Worm (Caenorhabditis elegans) whole organism, L3 larva: Measurements from ENCODE around the gene F49H6.17.

Source experiments
- R02D3.7 ChIP-seq: fragments of 150-350 bp; optimal IDR thresholded peaks from 2 replicates; lab custom pipeline; 2014; ENCODE audit warnings: missing biosample characterization, missing genetic modification characterization
- ZK546.5 ChIP-seq: sonication (generic microtip); optimal IDR thresholded peaks from 2 replicates; lab custom pipeline; 2017; ENCODE audit warnings: missing biosample characterization, missing genetic modification characterization
- aly-2 ChIP-seq: fragments of 150-350 bp; optimal IDR thresholded peaks from 2 replicates; lab custom pipeline; 2014; ENCODE audit warnings: missing biosample characterization, missing genetic modification characterization
- ama-1 ChIP-seq: fragments of 150-350 bp; optimal IDR thresholded peaks from 2 replicates; lab custom pipeline; 2018
- ceh-16 ChIP-seq: sonication (generic microtip); optimal IDR thresholded peaks from 2 replicates; lab custom pipeline; 2017; ENCODE audit warnings: missing biosample characterization, missing genetic modification characterization
- ceh-28 ChIP-seq: fragments of 150-350 bp; optimal IDR thresholded peaks from 2 replicates; lab custom pipeline; 2014; ENCODE audit warnings: missing biosample characterization, missing genetic modification reagents, missing genetic modification characterization
- ceh-82 ChIP-seq: fragments of 150-350 bp; optimal IDR thresholded peaks from 2 replicates; lab custom pipeline; 2014; ENCODE audit warnings: missing biosample characterization, missing genetic modification characterization
- daf-12 ChIP-seq: fragments of 150-350 bp; optimal IDR thresholded peaks from 2 replicates; lab custom pipeline; 2014; ENCODE audit warnings: missing biosample characterization, missing genetic modification reagents, missing genetic modification characterization
- egl-5 ChIP-seq: fragments of 150-350 bp; optimal IDR thresholded peaks from 2 replicates; lab custom pipeline; 2017; ENCODE audit warnings: missing biosample characterization, missing genetic modification reagents, missing genetic modification characterization, inconsistent platforms
- elt-1 ChIP-seq: fragments of 150-350 bp; optimal IDR thresholded peaks from 2 replicates; lab custom pipeline; 2014; ENCODE audit warnings: missing biosample characterization, missing genetic modification characterization
- elt-2 ChIP-seq: sonication (generic microtip); optimal IDR thresholded peaks from 2 replicates; lab custom pipeline; 2016; ENCODE audit warnings: missing genetic modification reagents, mild to moderate bottlenecking, missing genetic modification characterization, missing compliant biosample characterization
- elt-3 ChIP-seq, 3 experiments: fragments of 150-350 bp in 1 of 3; sonication (generic microtip) in 2 of 3; optimal IDR thresholded peaks; 2 replicates in 2 of 3; 4 replicates in 1 of 3; lab custom pipeline; 2014 to 2017; ENCODE audit warnings: missing biosample characterization in 3 of 3, missing genetic modification characterization in 3 of 3
- eor-1 ChIP-seq, 2 experiments: fragments of 150-350 bp; optimal IDR thresholded peaks; 2 replicates each; lab custom pipeline; 2014 to 2018; ENCODE audit warnings: missing biosample characterization in 2 of 2, missing genetic modification characterization in 2 of 2
- fkh-10 ChIP-seq: sonication (generic microtip); optimal IDR thresholded peaks from 2 replicates; lab custom pipeline; 2017; ENCODE audit warnings: missing biosample characterization, missing genetic modification reagents, missing genetic modification characterization
- fkh-2 ChIP-seq: fragments of 150-350 bp; optimal IDR thresholded peaks from 2 replicates; lab custom pipeline; 2014; ENCODE audit warnings: missing biosample characterization, missing genetic modification reagents, missing genetic modification characterization
- fos-1 ChIP-seq: fragments of 150-350 bp; optimal IDR thresholded peaks from 2 replicates; lab custom pipeline; 2014; ENCODE audit warnings: missing biosample characterization, missing genetic modification characterization
- jun-1 ChIP-seq: fragments of 150-350 bp; optimal IDR thresholded peaks from 2 replicates; lab custom pipeline; 2014; ENCODE audit warnings: missing biosample characterization, missing genetic modification reagents, missing genetic modification characterization
- lin-15B ChIP-seq: fragments of 150-350 bp; optimal IDR thresholded peaks from 2 replicates; lab custom pipeline; 2014; ENCODE audit warnings: missing biosample characterization, missing genetic modification characterization
- lsy-12 ChIP-seq: sonication (generic microtip); optimal IDR thresholded peaks from 2 replicates; lab custom pipeline; 2016; ENCODE audit warnings: mild to moderate bottlenecking, missing genetic modification characterization, missing compliant biosample characterization
- mdl-1 ChIP-seq: fragments of 150-350 bp; optimal IDR thresholded peaks from 2 replicates; lab custom pipeline; 2014; ENCODE audit warnings: missing biosample characterization, missing genetic modification characterization
- mml-1 ChIP-seq: fragments of 150-350 bp; sonication (generic microtip); optimal IDR thresholded peaks from 3 replicates; lab custom pipeline; 2014; ENCODE audit warnings: missing biosample characterization, missing genetic modification characterization
- nfya-1 ChIP-seq: sonication (generic microtip); optimal IDR thresholded peaks from 2 replicates; lab custom pipeline; 2017; ENCODE audit warnings: missing genetic modification characterization, mild to moderate bottlenecking, missing compliant biosample characterization, antibody characterized with exemption, moderate library complexity; ENCODE audit not compliant: insufficient read depth
- nhr-11 ChIP-seq: fragments of 150-350 bp; optimal IDR thresholded peaks from 2 replicates; lab custom pipeline; 2014; ENCODE audit warnings: missing biosample characterization, missing genetic modification characterization
- nhr-12 ChIP-seq: fragments of 150-350 bp; optimal IDR thresholded peaks from 2 replicates; lab custom pipeline; 2014; ENCODE audit warnings: missing biosample characterization, missing genetic modification characterization
- nhr-23 ChIP-seq: fragments of 150-350 bp; optimal IDR thresholded peaks from 2 replicates; lab custom pipeline; 2014; ENCODE audit warnings: missing biosample characterization, missing genetic modification reagents, missing genetic modification characterization
- nhr-25 ChIP-seq: sonication (generic microtip); optimal IDR thresholded peaks from 2 replicates; lab custom pipeline; 2017; ENCODE audit warnings: missing biosample characterization, missing genetic modification characterization
- nhr-28 ChIP-seq: fragments of 150-350 bp; optimal IDR thresholded peaks from 2 replicates; lab custom pipeline; 2014; ENCODE audit warnings: missing biosample characterization, missing genetic modification characterization
- nhr-67 ChIP-seq: fragments of 150-350 bp; optimal IDR thresholded peaks from 2 replicates; lab custom pipeline; 2014; ENCODE audit warnings: missing biosample characterization, missing genetic modification characterization
- nhr-76 ChIP-seq: fragments of 150-350 bp; sonication (generic microtip); optimal IDR thresholded peaks from 5 replicates; lab custom pipeline; 2014; ENCODE audit warnings: missing biosample characterization, missing genetic modification characterization
- nhr-77 ChIP-seq: fragments of 150-350 bp; optimal IDR thresholded peaks from 2 replicates; lab custom pipeline; 2014; ENCODE audit warnings: missing biosample characterization, missing genetic modification characterization
- pha-4 ChIP-seq: fragments of 150-350 bp; optimal IDR thresholded peaks from 2 replicates; lab custom pipeline; 2014; ENCODE audit warnings: missing biosample characterization, missing genetic modification reagents, missing genetic modification characterization
- pqm-1 ChIP-seq: fragments of 150-350 bp; optimal IDR thresholded peaks from 2 replicates; lab custom pipeline; 2017; ENCODE audit warnings: missing biosample characterization, missing genetic modification characterization, inconsistent platforms
- sea-2 ChIP-seq: fragments of 150-350 bp; sonication (generic microtip); optimal IDR thresholded peaks from 4 replicates; lab custom pipeline; 2014; ENCODE audit warnings: missing biosample characterization, missing genetic modification reagents, missing genetic modification characterization
- skn-1 ChIP-seq: fragments of 150-350 bp; optimal IDR thresholded peaks from 2 replicates; lab custom pipeline; 2014; ENCODE audit warnings: missing biosample characterization, missing genetic modification characterization
- unc-39 ChIP-seq: sonication (generic microtip); optimal IDR thresholded peaks from 4 replicates; lab custom pipeline; 2017; ENCODE audit warnings: missing biosample characterization, missing genetic modification characterization
- zag-1 ChIP-seq: fragments of 150-350 bp; optimal IDR thresholded peaks from 2 replicates; lab custom pipeline; 2014; ENCODE audit warnings: missing biosample characterization, missing genetic modification characterization
- ztf-11 ChIP-seq: fragments of 150-350 bp; optimal IDR thresholded peaks from 2 replicates; lab custom pipeline; 2014; ENCODE audit warnings: missing biosample characterization, missing genetic modification characterization
- ztf-4 ChIP-seq: fragments of 150-350 bp; optimal IDR thresholded peaks from 2 replicates; lab custom pipeline; 2014; ENCODE audit warnings: missing biosample characterization, missing genetic modification characterization

The F49H6.17 gene

ce11 chrV:16992383-16992782 is 27.4 kb upstream of the F49H6.17 start:
- no peak for TF ChIP-seq ZK546.5
- TF ChIP-seq nhr-25 (tag; lab: Kevin White, UChicago), result no peak
- no peak for TF ChIP-seq R02D3.7 (tag; lab: Kevin White, UChicago)
- TF ChIP-seq nfya-1, result no peak
- TF ChIP-seq ceh-16 (tag; lab: Kevin White, UChicago), result no peak
- TF ChIP-seq egl-5 (tag; lab: Kevin White, UChicago), result no peak
- no peak for TF ChIP-seq nhr-12
- no peak for TF ChIP-seq fos-1
- TF ChIP-seq nhr-28 (tag; lab: Kevin White, UChicago), result no peak
- TF ChIP-seq pha-4 (tag; lab: Kevin White, UChicago), result no peak
- no peak for TF ChIP-seq unc-39 (tag; lab: Kevin White, UChicago)
- no peak for TF ChIP-seq elt-1 (tag; lab: Kevin White, UChicago)
- no peak for TF ChIP-seq mml-1 (tag; lab: Kevin White, UChicago)
- no peak for TF ChIP-seq elt-3 (tag; optimal IDR thresholded peaks at IDR 0.05; lab: Kevin White, UChicago)

ce11 chrV:17000204-17000603 is 19.6 kb upstream of the F49H6.17 start, which contains the start of gene str-217:
str-217 (minus strand) TSS chrV:17000304.
- TF ChIP-seq pha-4 (tag; lab: Kevin White, UChicago) (no peak), nhr-23 (no peak), skn-1 (no peak), daf-12 (no peak), nhr-77 (tag; lab: Kevin White, UChicago) (no peak), lsy-12 (tag; lab: Kevin White, UChicago) (no peak), ZK546.5 (no peak), nfya-1 (no peak), nhr-67 (tag; lab: Kevin White, UChicago) (no peak), aly-2 (tag; lab: Kevin White, UChicago) (no peak), ztf-4 (tag; lab: Kevin White, UChicago) (no peak), eor-1 (tag; optimal IDR thresholded peaks at IDR 0.05; lab: Kevin White, UChicago) (no peak)

DNA sequence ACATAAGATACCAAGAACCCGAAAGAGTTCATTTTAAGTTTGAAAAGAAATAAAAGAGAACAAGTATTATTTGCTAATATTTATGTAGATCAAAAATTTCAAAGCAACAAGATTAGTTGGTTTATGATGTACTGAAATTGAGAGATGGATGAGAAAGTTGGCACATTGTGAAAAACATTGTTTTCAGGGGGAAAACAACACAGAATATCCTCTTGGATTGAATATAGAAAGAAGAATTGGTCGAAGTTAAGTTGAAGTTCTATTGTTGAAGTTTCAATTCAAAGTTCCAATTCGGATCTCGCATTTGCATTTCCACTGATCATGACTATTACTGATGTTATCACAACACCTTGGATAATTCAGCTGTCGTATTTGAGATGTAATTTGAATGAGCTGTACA is 19.2 kb upstream of the F49H6.17 start:
- TF ChIP-seq nhr-11 (tag; lab: Kevin White, UChicago) (no peak), ceh-28 (no peak), elt-1 (tag; lab: Kevin White, UChicago) (no peak), zag-1 (no peak), nhr-67 (tag; lab: Kevin White, UChicago) (no peak), ztf-11 (tag; lab: Kevin White, UChicago) (no peak), mml-1 (tag; lab: Kevin White, UChicago) (no peak), lsy-12 (tag; lab: Kevin White, UChicago) (no peak), nhr-12 (no peak), jun-1 (tag; lab: Kevin White, UChicago) (no peak), ama-1 (lab: Kevin White, UChicago) (no peak)

ce11 chrV:17001167-17001566 is 18.6 kb upstream of the F49H6.17 start, which contains the start of gene sri-9:
sri-9 (plus strand) TSS chrV:17001467.
- TF ChIP-seq elt-1 (tag; lab: Kevin White, UChicago), result no peak
- TF ChIP-seq fkh-2 (tag; lab: Kevin White, UChicago), result no peak
- no peak for TF ChIP-seq nhr-25 (tag; lab: Kevin White, UChicago)
- TF ChIP-seq lin-15B (tag; lab: Kevin White, UChicago), result no peak
- TF ChIP-seq nfya-1, result no peak
- TF ChIP-seq sea-2 (GFP tag; lab: Kevin White, UChicago), result no peak
- TF ChIP-seq elt-3 (tag; optimal IDR thresholded peaks at IDR 0.05; lab: Kevin White, UChicago), result no peak
- no peak for TF ChIP-seq nhr-76 (tag; lab: Kevin White, UChicago)
- TF ChIP-seq pqm-1, result no peak
- no peak for TF ChIP-seq nhr-67 (tag; lab: Kevin White, UChicago)
- TF ChIP-seq ZK546.5, result no peak
- no peak for TF ChIP-seq ceh-28
- TF ChIP-seq aly-2 (tag; lab: Kevin White, UChicago), result no peak
- TF ChIP-seq, all 47 proteins: peak for 0

ce11 chrV:17005189-17005588 is 14.6 kb upstream of the F49H6.17 start, which contains the start of gene srh-131:
srh-131 (plus strand) TSS chrV:17005489.
- TF ChIP-seq mdl-1 (tag; lab: Kevin White, UChicago) (no peak), nhr-77 (tag; lab: Kevin White, UChicago) (no peak), ztf-4 (tag; lab: Kevin White, UChicago) (no peak), elt-2 (tag; lab: Kevin White, UChicago) (no peak), fkh-10 (GFP tag; lab: Kevin White, UChicago) (no peak), nhr-28 (tag; lab: Kevin White, UChicago) (no peak), ceh-82 (tag; lab: Kevin White, UChicago) (no peak), nhr-25 (tag; lab: Kevin White, UChicago) (no peak), nhr-23 (no peak), skn-1 (no peak), ztf-11 (tag; lab: Kevin White, UChicago) (no peak), nfya-1 (no peak), R02D3.7 (tag; lab: Kevin White, UChicago) (no peak), mml-1 (tag; lab: Kevin White, UChicago) (no peak)
